Fruit fly (Drosophila melanogaster) whole organism, wandering third instar larva: ENCODE measurements around the gene ec.

Experiments
- HLH106 ChIP-seq: fragments of 200-800 bp; optimal IDR thresholded peaks from 3 replicates; lab custom pipeline; 2019; ENCODE audit warnings: missing biosample characterization, mild to moderate bottlenecking, missing genetic modification characterization, moderate library complexity
- Myc ChIP-seq: fragments of >200 bp; optimal IDR thresholded peaks from 2 replicates; lab custom pipeline; 2017
- foxo ChIP-seq, 2 experiments: fragments of 200-800 bp; sonication (Bioruptor generic); optimal IDR thresholded peaks; 2 replicates in 1 of 2; 3 replicates in 1 of 2; lab custom pipeline; 2016 to 2017; ENCODE audit warnings: missing biosample characterization in 2 of 2, missing genetic modification characterization in 2 of 2
- lola ChIP-seq: fragments of >200 bp; optimal IDR thresholded peaks from 2 replicates; lab custom pipeline; 2017; ENCODE audit warnings: missing biosample characterization, missing genetic modification characterization

DNA sequence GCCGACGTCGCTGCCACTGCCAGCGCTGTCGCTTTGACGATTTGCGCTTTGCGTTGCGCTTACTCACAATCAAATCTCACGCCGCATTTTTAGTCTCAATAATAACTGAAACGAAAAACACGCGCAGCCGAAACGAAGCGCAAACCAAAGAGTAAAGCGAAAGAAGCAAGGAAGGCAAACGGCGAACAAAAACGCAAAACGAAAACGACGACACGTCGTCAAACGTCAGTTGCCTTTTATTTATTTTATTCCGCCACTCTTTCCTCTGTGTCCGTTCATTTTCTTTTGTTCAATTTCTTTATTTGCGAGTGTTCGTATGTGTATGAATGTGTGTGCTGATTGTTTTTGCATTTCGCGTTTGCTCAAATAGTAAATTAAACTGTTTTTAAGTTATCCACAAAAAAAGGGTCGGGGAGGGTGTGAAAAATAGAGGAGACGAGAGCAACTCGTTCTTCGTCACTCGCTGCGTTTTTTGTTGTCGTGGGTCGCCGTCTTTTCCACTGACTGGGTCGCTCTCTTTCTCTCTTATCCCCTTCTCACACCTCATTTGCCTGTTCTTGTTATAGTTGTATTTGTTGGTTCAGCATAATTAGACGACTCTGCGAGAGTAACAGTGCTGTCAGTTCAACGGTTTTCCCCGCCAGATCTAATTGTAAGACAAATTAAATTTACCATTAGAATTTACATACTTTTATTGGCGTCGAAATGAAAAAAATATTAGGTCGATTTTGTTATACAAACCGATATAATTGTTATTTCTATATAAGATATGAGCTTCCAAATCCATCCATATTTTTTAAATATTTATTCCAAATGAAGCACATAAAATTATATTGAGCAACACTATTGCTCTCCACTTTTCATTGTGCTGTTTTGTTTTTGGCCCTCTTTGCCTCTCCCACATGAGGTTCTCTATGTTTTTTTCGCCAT lies 38.4 kb upstream of the ec start:
- TF ChIP-seq lola (GFP tag; lab: Kevin White, UChicago) (no peak), HLH106 (peak; percentile 48), foxo (GFP tag; optimal IDR thresholded peaks at IDR 0.05; lab: Kevin White, UChicago) (peak in 1 of 2 experiments; percentile 63), Myc (lab: Kevin White, UChicago) (peak; percentile 19)
